Worm (Caenorhabditis elegans) whole organism, L3 larva: ENCODE measurements around the gene bath-15.

ENCODE experiments used
- R02D3.7 ChIP-seq: fragments of 150-350 bp; optimal IDR thresholded peaks from 2 replicates; lab custom pipeline; 2014; ENCODE audit warnings: missing biosample characterization, missing genetic modification characterization
- ZK546.5 ChIP-seq: sonication (generic microtip); optimal IDR thresholded peaks from 2 replicates; lab custom pipeline; 2017; ENCODE audit warnings: missing biosample characterization, missing genetic modification characterization
- ama-1 ChIP-seq: fragments of 150-350 bp; optimal IDR thresholded peaks from 2 replicates; lab custom pipeline; 2018
- ceh-16 ChIP-seq: sonication (generic microtip); optimal IDR thresholded peaks from 2 replicates; lab custom pipeline; 2017; ENCODE audit warnings: missing biosample characterization, missing genetic modification characterization
- ceh-28 ChIP-seq: fragments of 150-350 bp; optimal IDR thresholded peaks from 2 replicates; lab custom pipeline; 2014; ENCODE audit warnings: missing biosample characterization, missing genetic modification reagents, missing genetic modification characterization
- ceh-9 ChIP-seq: sonication (generic microtip); optimal IDR thresholded peaks from 2 replicates; lab custom pipeline; 2018; ENCODE audit warnings: missing biosample characterization, missing genetic modification characterization
- daf-12 ChIP-seq: fragments of 150-350 bp; optimal IDR thresholded peaks from 2 replicates; lab custom pipeline; 2014; ENCODE audit warnings: missing biosample characterization, missing genetic modification reagents, missing genetic modification characterization
- egl-5 ChIP-seq: fragments of 150-350 bp; optimal IDR thresholded peaks from 2 replicates; lab custom pipeline; 2017; ENCODE audit warnings: missing biosample characterization, missing genetic modification reagents, missing genetic modification characterization, inconsistent platforms
- elt-1 ChIP-seq: fragments of 150-350 bp; optimal IDR thresholded peaks from 2 replicates; lab custom pipeline; 2014; ENCODE audit warnings: missing biosample characterization, missing genetic modification characterization
- elt-2 ChIP-seq: sonication (generic microtip); optimal IDR thresholded peaks from 2 replicates; lab custom pipeline; 2016; ENCODE audit warnings: missing genetic modification reagents, mild to moderate bottlenecking, missing genetic modification characterization, missing compliant biosample characterization
- fkh-10 ChIP-seq: sonication (generic microtip); optimal IDR thresholded peaks from 2 replicates; lab custom pipeline; 2017; ENCODE audit warnings: missing biosample characterization, missing genetic modification reagents, missing genetic modification characterization
- fkh-2 ChIP-seq: fragments of 150-350 bp; optimal IDR thresholded peaks from 2 replicates; lab custom pipeline; 2014; ENCODE audit warnings: missing biosample characterization, missing genetic modification reagents, missing genetic modification characterization
- fos-1 ChIP-seq: fragments of 150-350 bp; optimal IDR thresholded peaks from 2 replicates; lab custom pipeline; 2014; ENCODE audit warnings: missing biosample characterization, missing genetic modification characterization
- hmg-11 ChIP-seq: sonication (generic microtip); optimal IDR thresholded peaks from 2 replicates; lab custom pipeline; 2016; ENCODE audit warnings: missing genetic modification characterization, missing compliant biosample characterization
- jun-1 ChIP-seq: fragments of 150-350 bp; optimal IDR thresholded peaks from 2 replicates; lab custom pipeline; 2014; ENCODE audit warnings: missing biosample characterization, missing genetic modification reagents, missing genetic modification characterization
- lin-15B ChIP-seq: fragments of 150-350 bp; optimal IDR thresholded peaks from 2 replicates; lab custom pipeline; 2014; ENCODE audit warnings: missing biosample characterization, missing genetic modification characterization
- lin-39 ChIP-seq: fragments of 150-350 bp; optimal IDR thresholded peaks from 2 replicates; lab custom pipeline; 2018; ENCODE audit warnings: missing biosample characterization, missing genetic modification reagents, missing genetic modification characterization
- lsy-12 ChIP-seq: sonication (generic microtip); optimal IDR thresholded peaks from 2 replicates; lab custom pipeline; 2016; ENCODE audit warnings: mild to moderate bottlenecking, missing genetic modification characterization, missing compliant biosample characterization
- mdl-1 ChIP-seq: fragments of 150-350 bp; optimal IDR thresholded peaks from 2 replicates; lab custom pipeline; 2014; ENCODE audit warnings: missing biosample characterization, missing genetic modification characterization
- mml-1 ChIP-seq: fragments of 150-350 bp; sonication (generic microtip); optimal IDR thresholded peaks from 3 replicates; lab custom pipeline; 2014; ENCODE audit warnings: missing biosample characterization, missing genetic modification characterization
- nfya-1 ChIP-seq: sonication (generic microtip); optimal IDR thresholded peaks from 2 replicates; lab custom pipeline; 2017; ENCODE audit warnings: missing genetic modification characterization, mild to moderate bottlenecking, missing compliant biosample characterization, antibody characterized with exemption, moderate library complexity; ENCODE audit not compliant: insufficient read depth
- nhr-11 ChIP-seq: fragments of 150-350 bp; optimal IDR thresholded peaks from 2 replicates; lab custom pipeline; 2014; ENCODE audit warnings: missing biosample characterization, missing genetic modification characterization
- nhr-12 ChIP-seq: fragments of 150-350 bp; optimal IDR thresholded peaks from 2 replicates; lab custom pipeline; 2014; ENCODE audit warnings: missing biosample characterization, missing genetic modification characterization
- nhr-23 ChIP-seq: fragments of 150-350 bp; optimal IDR thresholded peaks from 2 replicates; lab custom pipeline; 2014; ENCODE audit warnings: missing biosample characterization, missing genetic modification reagents, missing genetic modification characterization
- nhr-25 ChIP-seq: sonication (generic microtip); optimal IDR thresholded peaks from 2 replicates; lab custom pipeline; 2017; ENCODE audit warnings: missing biosample characterization, missing genetic modification characterization
- nhr-28 ChIP-seq: fragments of 150-350 bp; optimal IDR thresholded peaks from 2 replicates; lab custom pipeline; 2014; ENCODE audit warnings: missing biosample characterization, missing genetic modification characterization
- nhr-67 ChIP-seq: fragments of 150-350 bp; optimal IDR thresholded peaks from 2 replicates; lab custom pipeline; 2014; ENCODE audit warnings: missing biosample characterization, missing genetic modification characterization
- nhr-77 ChIP-seq: fragments of 150-350 bp; optimal IDR thresholded peaks from 2 replicates; lab custom pipeline; 2014; ENCODE audit warnings: missing biosample characterization, missing genetic modification characterization
- pha-4 ChIP-seq: fragments of 150-350 bp; optimal IDR thresholded peaks from 2 replicates; lab custom pipeline; 2014; ENCODE audit warnings: missing biosample characterization, missing genetic modification reagents, missing genetic modification characterization
- pqm-1 ChIP-seq: fragments of 150-350 bp; optimal IDR thresholded peaks from 2 replicates; lab custom pipeline; 2017; ENCODE audit warnings: missing biosample characterization, missing genetic modification characterization, inconsistent platforms
- sea-2 ChIP-seq: fragments of 150-350 bp; sonication (generic microtip); optimal IDR thresholded peaks from 4 replicates; lab custom pipeline; 2014; ENCODE audit warnings: missing biosample characterization, missing genetic modification reagents, missing genetic modification characterization
- snpc-4 ChIP-seq: fragments of 150-350 bp; optimal IDR thresholded peaks from 2 replicates; lab custom pipeline; 2014; ENCODE audit warnings: missing biosample characterization, missing genetic modification characterization
- unc-39 ChIP-seq: sonication (generic microtip); optimal IDR thresholded peaks from 4 replicates; lab custom pipeline; 2017; ENCODE audit warnings: missing biosample characterization, missing genetic modification characterization
- zag-1 ChIP-seq: fragments of 150-350 bp; optimal IDR thresholded peaks from 2 replicates; lab custom pipeline; 2014; ENCODE audit warnings: missing biosample characterization, missing genetic modification characterization
- ztf-11 ChIP-seq: fragments of 150-350 bp; optimal IDR thresholded peaks from 2 replicates; lab custom pipeline; 2014; ENCODE audit warnings: missing biosample characterization, missing genetic modification characterization
- ztf-4 ChIP-seq: fragments of 150-350 bp; optimal IDR thresholded peaks from 2 replicates; lab custom pipeline; 2014; ENCODE audit warnings: missing biosample characterization, missing genetic modification characterization

The bath-15 gene

DNA sequence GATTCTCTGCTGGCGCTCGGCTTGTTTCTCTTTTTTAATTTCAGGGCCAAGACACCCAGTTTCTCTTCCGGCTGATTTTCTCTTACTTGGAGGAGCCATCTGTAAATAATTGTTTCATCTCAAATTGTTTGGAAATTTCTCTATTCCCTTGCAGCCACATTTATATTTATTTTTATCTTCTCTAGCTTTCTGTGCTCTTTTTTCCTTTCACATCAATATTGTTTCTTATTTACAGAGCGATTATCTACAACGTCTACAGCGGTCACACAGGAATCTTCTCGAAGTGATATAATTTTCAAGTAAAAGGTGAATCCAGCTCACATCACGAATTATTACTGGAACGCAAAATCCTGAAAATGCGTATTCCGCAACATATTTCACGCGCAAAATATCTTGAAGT is 2.9 kb downstream of the bath-15 start, which contains the start of the genes ZK686.6 and ZK686.1:
ZK686.6 (minus strand) TSS at position 101 of the 400 bp plus-strand sequence.
ZK686.1 (plus strand) TSS at position 234 of the 400 bp plus-strand sequence.
- TF ChIP-seq hmg-11 (tag; lab: Kevin White, UChicago): no peak
- no peak for TF ChIP-seq fkh-2
- TF ChIP-seq lin-15B (tag; lab: Kevin White, UChicago): no peak
- no peak for TF ChIP-seq nfya-1 (tag; lab: Kevin White, UChicago)
- no peak for TF ChIP-seq pqm-1 (tag; lab: Kevin White, UChicago)
- TF ChIP-seq mml-1 (tag; lab: Kevin White, UChicago): no peak
- no peak for TF ChIP-seq ztf-11 (tag; lab: Kevin White, UChicago)
- no peak for TF ChIP-seq R02D3.7 (tag; lab: Kevin White, UChicago)
- TF ChIP-seq nhr-77 (tag; lab: Kevin White, UChicago): no peak
- TF ChIP-seq nhr-11 (tag; lab: Kevin White, UChicago): no peak
- no peak for TF ChIP-seq mdl-1
- no peak for TF ChIP-seq daf-12 (tag; lab: Kevin White, UChicago)
- no peak for TF ChIP-seq jun-1 (tag; lab: Kevin White, UChicago)
- TF ChIP-seq ztf-4 (tag; lab: Kevin White, UChicago): no peak
- no peak for TF ChIP-seq fkh-10 (GFP tag; lab: Kevin White, UChicago)
- TF ChIP-seq sea-2 (GFP tag; lab: Kevin White, UChicago): no peak
- no peak for TF ChIP-seq elt-1 (tag; lab: Kevin White, UChicago)
- no peak for TF ChIP-seq nhr-28 (tag; lab: Kevin White, UChicago)
- TF ChIP-seq, all 47 proteins: peak for 0

- peak; percentile 42 for TF ChIP-seq hmg-11 (tag; lab: Kevin White, UChicago)
- peak; percentile 37 for TF ChIP-seq pha-4
- TF ChIP-seq R02D3.7 (tag; lab: Kevin White, UChicago): peak; percentile 37
- TF ChIP-seq nhr-23: peak; percentile 23
- TF ChIP-seq nfya-1 (tag; lab: Kevin White, UChicago): peak; percentile 61
- TF ChIP-seq nhr-25 (tag; lab: Kevin White, UChicago): peak; percentile 8
- TF ChIP-seq lin-15B (tag; lab: Kevin White, UChicago): peak; percentile 70
- TF ChIP-seq lsy-12 (tag; lab: Kevin White, UChicago): peak; percentile 50
- peak; percentile 26 for TF ChIP-seq elt-2 (tag; lab: Kevin White, UChicago)
- peak; percentile 20 for TF ChIP-seq snpc-4 (tag; lab: Kevin White, UChicago)
Measured at ce11 chrIII:7770986-7771385, 4.8 kb downstream of the bath-15 start.

DNA sequence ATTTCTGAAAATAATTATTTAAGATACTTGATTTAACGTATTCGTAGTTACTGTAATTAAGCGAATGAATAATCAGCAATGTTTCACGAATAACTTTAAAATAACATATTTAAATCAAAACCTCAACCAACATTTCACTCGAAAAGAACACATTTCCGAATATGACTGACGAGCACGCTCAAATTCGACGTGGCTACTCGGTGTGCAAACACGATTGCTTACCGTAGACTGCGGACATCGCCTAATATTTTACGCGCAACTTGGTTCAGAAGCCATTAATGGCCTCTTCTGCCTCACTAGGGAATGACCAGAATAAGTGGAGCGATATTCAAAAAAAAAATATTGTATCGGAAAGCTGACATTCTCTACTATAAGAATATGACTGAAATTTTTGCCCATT is 5.9 kb downstream of the bath-15 start, which contains the start of gene snu-23:
snu-23 (minus strand) TSS at position 156 of the 400 bp plus-strand sequence.
- TF ChIP-seq unc-39 (no peak), fos-1 (tag; lab: Kevin White, UChicago) (no peak), ceh-9 (no peak), zag-1 (tag; lab: Kevin White, UChicago) (no peak), fkh-10 (GFP tag; lab: Kevin White, UChicago) (no peak), ama-1 (no peak), hmg-11 (tag; lab: Kevin White, UChicago) (peak; percentile 7), ceh-16 (tag; lab: Kevin White, UChicago) (no peak), nhr-23 (no peak), pha-4 (peak; percentile 26), ztf-4 (tag; lab: Kevin White, UChicago) (no peak), lin-39 (tag; lab: Kevin White, UChicago) (peak; percentile 27), nhr-77 (tag; lab: Kevin White, UChicago) (no peak), mdl-1 (no peak), mml-1 (tag; lab: Kevin White, UChicago) (no peak), egl-5 (tag; lab: Kevin White, UChicago) (no peak), nhr-12 (tag; lab: Kevin White, UChicago) (no peak), ceh-28 (tag; lab: Kevin White, UChicago) (no peak), elt-1 (tag; lab: Kevin White, UChicago) (no peak), ZK546.5 (tag; lab: Kevin White, UChicago) (no peak), nhr-28 (tag; lab: Kevin White, UChicago) (no peak), lin-15B (tag; lab: Kevin White, UChicago) (peak; percentile 30), nhr-67 (no peak), R02D3.7 (tag; lab: Kevin White, UChicago) (no peak), nfya-1 (tag; lab: Kevin White, UChicago) (peak; percentile 74)

- TF ChIP-seq ama-1 (peak; percentile 38), elt-1 (tag; lab: Kevin White, UChicago) (no peak)
Measured at ce11 chrIII:7768963-7769362, 6.9 kb downstream of the bath-15 start, which contains the start of gene ZK686.3. Gene ZK686.3, minus strand, starts transcription at chrIII:7769063.
